Fruit fly (Drosophila melanogaster): Measurements from ENCODE around the gene CG10591.

dm6 chr3L:5641547-5641946, 42.1 kb upstream of the CG10591 start:
- no peak for TF ChIP-seq CG17806 (tag; optimal IDR thresholded peaks at IDR 0.05)
- TF ChIP-seq CG9948 (tag; optimal IDR thresholded peaks at IDR 0.05) = no peak
- TF ChIP-seq CG12605 (GFP tag; IDR thresholded peaks at IDR 0.05) = no peak
- TF ChIP-seq CG8301 (tag; optimal IDR thresholded peaks at IDR 0.05) = no peak
- TF ChIP-seq CG4496 (GFP tag; IDR thresholded peaks at IDR 0.05) = no peak
- TF ChIP-seq EcR (GFP tag; optimal IDR thresholded peaks at IDR 0.05) = no peak
- TF ChIP-seq fd96Ca (GFP tag; IDR thresholded peaks at IDR 0.05) = no peak
- TF ChIP-seq CG14655 (GFP tag; optimal IDR thresholded peaks at IDR 0.05) = no peak

Data from whole organism, pupa.